Fruit fly (Drosophila melanogaster) whole organism, embryonic: ENCODE results near the gene AANATL3.

Experiments
- Bteb2 ChIP-seq: fragments of 200-800 bp; sonication (Bioruptor generic); optimal IDR thresholded peaks from 2 replicates; lab custom pipeline; 2016; ENCODE audit warnings: missing biosample characterization, missing genetic modification characterization
- CG10209 ChIP-seq: fragments of 200-800 bp; sonication (Bioruptor generic); optimal IDR thresholded peaks from 3 replicates; lab custom pipeline; 2017; ENCODE audit warnings: missing biosample characterization, mild to moderate bottlenecking, missing genetic modification characterization, missing genetic modification reagents
- CG10543 ChIP-seq: fragments of 200-800 bp; sonication (Bioruptor generic); optimal IDR thresholded peaks from 3 replicates; lab custom pipeline; 2017; ENCODE audit warnings: missing biosample characterization, mild to moderate bottlenecking, missing genetic modification characterization, moderate library complexity
- CG11504 ChIP-seq: fragments of 200-800 bp; sonication (Bioruptor generic); optimal IDR thresholded peaks from 3 replicates; lab custom pipeline; 2019; ENCODE audit warnings: missing biosample characterization, mild to moderate bottlenecking, missing genetic modification characterization, moderate library complexity
- CG12155 ChIP-seq: fragments of 200-800 bp; sonication (Bioruptor generic); optimal IDR thresholded peaks from 3 replicates; lab custom pipeline; 2016; ENCODE audit warnings: missing biosample characterization, missing genetic modification characterization
- CG12744 ChIP-seq: fragments of 200-800 bp; sonication (Bioruptor generic); optimal IDR thresholded peaks from 2 replicates; lab custom pipeline; 2016; ENCODE audit warnings: missing biosample characterization, missing genetic modification characterization
- CG13624 ChIP-seq: fragments of 200-800 bp; sonication (Bioruptor generic); optimal IDR thresholded peaks from 2 replicates; lab custom pipeline; 2016; ENCODE audit warnings: missing biosample characterization, missing genetic modification characterization
- CG14710 ChIP-seq: fragments of 200-800 bp; sonication (Bioruptor generic); optimal IDR thresholded peaks from 3 replicates; lab custom pipeline; 2019; ENCODE audit warnings: missing biosample characterization, mild to moderate bottlenecking, missing genetic modification characterization, moderate library complexity
- CG15011 ChIP-seq: fragments of 200-800 bp; sonication (Bioruptor generic); optimal IDR thresholded peaks from 3 replicates; lab custom pipeline; 2018; ENCODE audit warnings: missing biosample characterization, mild to moderate bottlenecking, missing genetic modification characterization
- CG16863 ChIP-seq: fragments of 200-800 bp; sonication (Bioruptor generic); optimal IDR thresholded peaks from 3 replicates; lab custom pipeline; 2016; ENCODE audit warnings: missing biosample characterization, missing genetic modification characterization
- CG18011 ChIP-seq: fragments of 200-800 bp; sonication (Bioruptor generic); optimal IDR thresholded peaks from 2 replicates; lab custom pipeline; 2017; ENCODE audit warnings: missing biosample characterization, missing genetic modification characterization, mild to moderate bottlenecking, moderate library complexity, missing genotype
- CG31441 ChIP-seq: fragments of 200-800 bp; sonication (Bioruptor generic); IDR thresholded peaks from 2 replicates; pipeline ENCODE4 v1.3.6; 2022; ENCODE audit warnings: missing biosample characterization, missing genetic modification characterization
- CG5245 ChIP-seq: fragments of 200-800 bp; sonication (Bioruptor generic); optimal IDR thresholded peaks from 3 replicates; lab custom pipeline; 2016; ENCODE audit warnings: missing biosample characterization, missing genetic modification characterization
- CG6689 ChIP-seq: fragments of 200-800 bp; sonication (Bioruptor generic); IDR thresholded peaks from 2 replicates; pipeline ENCODE4 v1.3.6; 2022; ENCODE audit warnings: missing biosample characterization, missing genetic modification characterization
- CG9727 ChIP-seq: fragments of 200-800 bp; sonication (Bioruptor generic); optimal IDR thresholded peaks from 3 replicates; lab custom pipeline; 2017; ENCODE audit warnings: missing biosample characterization, mild to moderate bottlenecking, missing genetic modification characterization
- Camta ChIP-seq: fragments of 200-800 bp; sonication (Bioruptor generic); optimal IDR thresholded peaks from 2 replicates; lab custom pipeline; 2016; ENCODE audit warnings: missing biosample characterization, missing genetic modification characterization
- Dfd ChIP-seq, 2 experiments: fragments of >200 bp; optimal IDR thresholded peaks; 2 replicates each; lab custom pipeline; 2017; ENCODE audit warnings: missing biosample characterization in 2 of 2, missing genetic modification characterization in 2 of 2
- Eip74EF ChIP-seq, 2 experiments: fragments of 200-800 bp in 1 of 2; fragments of >200 bp in 1 of 2; sonication (Bioruptor generic) in 1 of 2; optimal IDR thresholded peaks; 2 replicates each; lab custom pipeline; 2017 to 2019; ENCODE audit warnings: missing biosample characterization in 2 of 2, missing genetic modification characterization in 2 of 2, mild to moderate bottlenecking in 1 of 2, moderate library complexity in 1 of 2
- Ets65A ChIP-seq: fragments of 200-800 bp; sonication (Bioruptor generic); peaks from one replicate; lab custom pipeline; 2016; ENCODE audit warnings: missing biosample characterization, missing genetic modification characterization
- GATAe ChIP-seq: fragments of 200-800 bp; sonication (Bioruptor generic); conservative IDR thresholded peaks from 2 replicates; pipeline ENCODE4 v1.3.6; 2022; ENCODE audit warnings: missing biosample characterization, missing genetic modification characterization
- Hr3 ChIP-seq: fragments of 200-800 bp; sonication (Bioruptor generic); optimal IDR thresholded peaks from 3 replicates; lab custom pipeline; 2016; ENCODE audit warnings: missing biosample characterization, missing genetic modification characterization
- Lhr ChIP-seq: fragments of 200-800 bp; sonication (Bioruptor generic); optimal IDR thresholded peaks from 3 replicates; lab custom pipeline; 2017; ENCODE audit warnings: mild to moderate bottlenecking, missing biosample characterization, missing genetic modification reagents, missing genetic modification characterization
- MTF-1 ChIP-seq: fragments of 200-800 bp; sonication (Bioruptor generic); optimal IDR thresholded peaks from 2 replicates; lab custom pipeline; 2018; ENCODE audit warnings: missing biosample characterization, mild to moderate bottlenecking, missing genetic modification characterization, borderline replicate concordance
- NK7.1 ChIP-seq: fragments of 200-800 bp; sonication (Bioruptor generic); optimal IDR thresholded peaks from 3 replicates; lab custom pipeline; 2016; ENCODE audit warnings: missing biosample characterization, missing genetic modification characterization
- Six4 ChIP-seq: fragments of 200-800 bp; sonication (Bioruptor generic); optimal IDR thresholded peaks from 2 replicates; lab custom pipeline; 2016; ENCODE audit warnings: missing biosample characterization, missing genetic modification characterization
- Trl ChIP-seq, 3 experiments: fragments of >200 bp in 2 of 3; fragments of 200-800 bp in 1 of 3; sonication (Bioruptor generic) in 1 of 3; optimal IDR thresholded peaks; 2 replicates in 1 of 3; 3 replicates in 2 of 3; lab custom pipeline; 2016 to 2017; ENCODE audit warnings: missing biosample characterization in 1 of 3, missing genetic modification characterization in 1 of 3
- Xrp1 ChIP-seq: fragments of 200-800 bp; sonication (Bioruptor generic); IDR thresholded peaks from 2 replicates; pipeline ENCODE4 v1.3.6; 2022; ENCODE audit warnings: missing biosample characterization, missing genetic modification characterization
- az2 ChIP-seq: fragments of 200-800 bp; sonication (Bioruptor generic); optimal IDR thresholded peaks from 3 replicates; lab custom pipeline; 2016; ENCODE audit warnings: missing biosample characterization, missing genetic modification characterization
- bcd ChIP-seq: fragments of 200-800 bp; sonication (Bioruptor generic); optimal IDR thresholded peaks from 2 replicates; lab custom pipeline; 2017; ENCODE audit warnings: missing biosample characterization, mild to moderate bottlenecking, missing genetic modification characterization
- cg ChIP-seq: fragments of 200-800 bp; sonication (Bioruptor generic); optimal IDR thresholded peaks from 3 replicates; lab custom pipeline; 2019; ENCODE audit warnings: missing biosample characterization, mild to moderate bottlenecking, missing genetic modification characterization, moderate library complexity
- dpn ChIP-seq, 2 experiments: fragments of 200-800 bp; sonication (Bioruptor generic); optimal IDR thresholded peaks; 3 replicates each; lab custom pipeline; 2016; ENCODE audit warnings: missing biosample characterization in 2 of 2, missing genetic modification characterization in 2 of 2
- esg ChIP-seq: fragments of 200-800 bp; sonication (Bioruptor generic); conservative IDR thresholded peaks from 2 replicates; pipeline ENCODE4 v1.3.6; 2022; ENCODE audit warnings: missing biosample characterization, missing genetic modification characterization
- fd96Cb ChIP-seq: fragments of 200-800 bp; sonication (Bioruptor generic); optimal IDR thresholded peaks from 2 replicates; lab custom pipeline; 2018; ENCODE audit warnings: missing biosample characterization, mild to moderate bottlenecking, missing genetic modification characterization, moderate library complexity
- gcm ChIP-seq: fragments of 200-800 bp; sonication (Bioruptor generic); optimal IDR thresholded peaks from 2 replicates; lab custom pipeline; 2019; ENCODE audit warnings: missing biosample characterization, mild to moderate bottlenecking, missing genetic modification characterization, moderate library complexity
- kah ChIP-seq: fragments of 200-800 bp; sonication (Bioruptor generic); optimal IDR thresholded peaks from 2 replicates; lab custom pipeline; 2018; ENCODE audit warnings: missing biosample characterization, mild to moderate bottlenecking, missing genetic modification characterization
- kay ChIP-seq: fragments of 200-800 bp; sonication (Bioruptor generic); optimal IDR thresholded peaks from 2 replicates; lab custom pipeline; 2016; ENCODE audit warnings: missing biosample characterization, missing genetic modification characterization
- lmd ChIP-seq: fragments of 200-800 bp; sonication (Bioruptor generic); IDR thresholded peaks from 2 replicates; pipeline ENCODE4 v1.3.6; 2022; ENCODE audit warnings: missing biosample characterization, missing genetic modification characterization
- mirr ChIP-seq: fragments of 200-800 bp; sonication (Bioruptor generic); optimal IDR thresholded peaks from 3 replicates; lab custom pipeline; 2018; ENCODE audit warnings: missing biosample characterization, mild to moderate bottlenecking, missing genetic modification characterization
- nerfin-1 ChIP-seq: fragments of 200-800 bp; sonication (Bioruptor generic); optimal IDR thresholded peaks from 3 replicates; lab custom pipeline; 2019; ENCODE audit warnings: missing biosample characterization, mild to moderate bottlenecking, missing genetic modification characterization, moderate library complexity
- pho ChIP-seq: fragments of 200-800 bp; sonication (Bioruptor generic); optimal IDR thresholded peaks from 2 replicates; lab custom pipeline; 2016; ENCODE audit warnings: missing biosample characterization, missing genetic modification characterization
- sens-2 ChIP-seq: fragments of 200-800 bp; sonication (Bioruptor generic); IDR thresholded peaks from 2 replicates; pipeline ENCODE4 v1.3.6; 2022; ENCODE audit warnings: missing biosample characterization, missing genetic modification characterization
- slp2 ChIP-seq: fragments of 200-800 bp; sonication (Bioruptor generic); optimal IDR thresholded peaks from 2 replicates; lab custom pipeline; 2016; ENCODE audit warnings: missing biosample characterization, missing genetic modification characterization
- sob ChIP-seq: fragments of 200-800 bp; sonication (Bioruptor generic); IDR thresholded peaks from 2 replicates; pipeline ENCODE4 v1.3.6; 2022; ENCODE audit warnings: missing biosample characterization, missing genetic modification characterization
- ssp ChIP-seq: fragments of 200-800 bp; sonication (Bioruptor generic); IDR thresholded peaks from 2 replicates; pipeline ENCODE4 v1.3.6; 2022; ENCODE audit warnings: missing biosample characterization, missing genetic modification characterization
- stwl ChIP-seq: fragments of 200-800 bp; sonication (Bioruptor generic); optimal IDR thresholded peaks from 3 replicates; lab custom pipeline; 2018; ENCODE audit warnings: missing biosample characterization, mild to moderate bottlenecking, missing genetic modification characterization, moderate library complexity
- tgo ChIP-seq: fragments of 200-800 bp; sonication (Bioruptor generic); IDR thresholded peaks from 3 replicates; pipeline ENCODE4 v1.3.6; 2022; ENCODE audit warnings: missing biosample characterization, missing genetic modification characterization
- unc-4 ChIP-seq: fragments of 200-800 bp; sonication (Bioruptor generic); IDR thresholded peaks from 2 replicates; pipeline ENCODE4 v1.3.6; 2022; ENCODE audit warnings: missing biosample characterization, missing genetic modification characterization; ENCODE audit not compliant: partially characterized antibody
- usp ChIP-seq: fragments of >200 bp; optimal IDR thresholded peaks from 2 replicates; lab custom pipeline; 2017; ENCODE audit warnings: missing biosample characterization, missing genetic modification characterization
- vfl ChIP-seq: fragments of 200-800 bp; sonication (Bioruptor generic); optimal IDR thresholded peaks from 2 replicates; lab custom pipeline; 2016; ENCODE audit warnings: missing biosample characterization, missing genetic modification characterization

Gene AANATL3

dm6 chr2L:20061018-20061657 lies 35.5 kb upstream of the AANATL3 start, which contains the start of the genes barr and lok (continued):
- TF ChIP-seq NK7.1 (GFP tag; lab: Kevin White, UChicago) (no peak), dpn (GFP tag; optimal IDR thresholded peaks at IDR 0.05; lab: Kevin White, UChicago) (peak; percentile 43 to 63), Ets65A (GFP tag; lab: Kevin White, UChicago) (peak; percentile 97), vfl (GFP tag; lab: Kevin White, UChicago) (peak; percentile 19), CG31441 (GFP tag; lab: Robert Waterston, UW) (peak; percentile 62; the same call in 1 of the 2 replicates), Lhr (GFP tag; lab: Kevin White, UChicago) (peak; percentile 49), CG14710 (tag; lab: Kevin White, UChicago) (peak; percentile 78), CG13624 (peak; percentile 12), CG10209 (GFP tag; lab: Kevin White, UChicago) (no peak), CG9727 (peak; percentile 69), ssp (GFP tag; lab: Robert Waterston, UW) (peak; percentile 43; the same call in 1 of the 2 replicates), unc-4 (no peak), tgo (GFP tag; lab: Robert Waterston, UW) (peak; percentile 40; the same call in 1 of the 3 replicates), mirr (GFP tag; lab: Kevin White, UChicago) (no peak), esg (GFP tag; lab: Robert Waterston, UW) (0 out of 2 replicates have a peak, but pooled peaks have one; percentile 17), usp (GFP tag; lab: Kevin White, UChicago) (no peak), CG15011 (GFP tag; lab: Kevin White, UChicago) (peak; percentile 3), CG11504 (tag; lab: Kevin White, UChicago) (peak; percentile 68), Trl (optimal IDR thresholded peaks at IDR 0.05; lab: Kevin White, UChicago) (no peak), Trl (GFP tag; optimal IDR thresholded peaks at IDR 0.05; lab: Kevin White, UChicago) (peak; percentile 17), kay (GFP tag; lab: Kevin White, UChicago) (peak; percentile 39), sens-2 (GFP tag; lab: Robert Waterston, UW) (no peak), CG18011 (GFP tag; lab: Kevin White, UChicago) (peak; percentile 15), nerfin-1 (tag; lab: Kevin White, UChicago) (peak; percentile 44), CG16863 (GFP tag; lab: Kevin White, UChicago) (peak; percentile 42), Eip74EF (GFP tag; optimal IDR thresholded peaks at IDR 0.05; lab: Kevin White, UChicago) (no peak), CG12744 (peak; percentile 1), Xrp1 (GFP tag; lab: Robert Waterston, UW) (peak; percentile 23; the same call in 1 of the 2 replicates), sob (GFP tag; lab: Robert Waterston, UW) (peak; percentile 38; the same call in 1 of the 2 replicates), Dfd (GFP tag; optimal IDR thresholded peaks at IDR 0.05; lab: Kevin White, UChicago) (peak in 1 of 2 experiments; percentile 86), CG5245 (GFP tag; lab: Kevin White, UChicago) (peak; percentile 6), MTF-1 (GFP tag; lab: Kevin White, UChicago) (no peak), Bteb2 (peak; percentile 57), fd96Cb (peak; percentile 19), CG6689 (GFP tag; lab: Robert Waterston, UW) (no peak), Camta (GFP tag; lab: Kevin White, UChicago) (peak; percentile 55), cg (GFP tag; lab: Kevin White, UChicago) (peak; percentile 65), Six4 (GFP tag; lab: Kevin White, UChicago) (peak; percentile 7), az2 (GFP tag; lab: Kevin White, UChicago) (peak; percentile 59), kah (GFP tag; lab: Kevin White, UChicago) (peak; percentile 5), pho (peak; percentile 48), Hr3 (GFP tag; lab: Kevin White, UChicago) (peak; percentile 66), stwl (tag; lab: Kevin White, UChicago) (peak; percentile 24), CG10543 (GFP tag; lab: Kevin White, UChicago) (peak; percentile 62), CG12155 (peak; percentile 47), slp2 (GFP tag; lab: Kevin White, UChicago) (peak; percentile 14), gcm (GFP tag; lab: Kevin White, UChicago) (no peak), GATAe (GFP tag; lab: Robert Waterston, UW) (no peak), lmd (GFP tag; lab: Robert Waterston, UW) (peak; percentile 46), bcd (peak; percentile 64)
